Worm (Caenorhabditis elegans) whole organism, early embryonic: ENCODE results near the gene cdc-14.

ENCODE experiments used
- B0310.2 ChIP-seq: sonication (generic microtip); optimal IDR thresholded peaks from 2 replicates; lab custom pipeline; 2016; ENCODE audit warnings: mild to moderate bottlenecking, missing genetic modification characterization, missing compliant biosample characterization
- aly-1 ChIP-seq: sonication (generic microtip); optimal IDR thresholded peaks from 2 replicates; lab custom pipeline; 2016; ENCODE audit warnings: missing genetic modification characterization, missing compliant biosample characterization
- ama-1 ChIP-seq: fragments of 150-350 bp; optimal IDR thresholded peaks from 2 replicates; lab custom pipeline; 2014
- ceh-13 ChIP-seq: fragments of 200-800 bp; sonication (Bioruptor generic); optimal IDR thresholded peaks from 2 replicates; lab custom pipeline; 2018; ENCODE audit warnings: mild to moderate bottlenecking, missing genetic modification characterization, missing compliant biosample characterization
- ets-7 ChIP-seq: sonication (generic microtip); optimal IDR thresholded peaks from 2 replicates; lab custom pipeline; 2016; ENCODE audit warnings: missing genotype, missing genetic modification characterization, missing compliant biosample characterization
- flt-1 ChIP-seq: fragments of 200-800 bp; sonication (Bioruptor generic); IDR thresholded peaks from 2 replicates; pipeline ENCODE4 v1.3.6; 2022; ENCODE audit warnings: missing genetic modification characterization, missing compliant biosample characterization
- hmbx-1 ChIP-seq: sonication (generic microtip); optimal IDR thresholded peaks from 2 replicates; lab custom pipeline; 2016; ENCODE audit warnings: mild to moderate bottlenecking, missing genetic modification characterization, missing compliant biosample characterization
- hmg-4 ChIP-seq: fragments of 200-800 bp; sonication (Bioruptor generic); optimal IDR thresholded peaks from 2 replicates; lab custom pipeline; 2018; ENCODE audit warnings: mild to moderate bottlenecking, missing genetic modification characterization, missing compliant biosample characterization
- hnd-1 ChIP-seq: sonication (generic microtip); optimal IDR thresholded peaks from 2 replicates; lab custom pipeline; 2016; ENCODE audit warnings: missing genetic modification characterization, missing compliant biosample characterization
- pes-1 ChIP-seq: fragments of 200-800 bp; sonication (Bioruptor generic); IDR thresholded peaks from 2 replicates; pipeline ENCODE4 v1.3.6; 2022; ENCODE audit warnings: missing genetic modification reagents, missing genetic modification characterization, missing compliant biosample characterization
- scrt-1 ChIP-seq: fragments of 200-800 bp; sonication (Bioruptor generic); IDR thresholded peaks from 2 replicates; pipeline ENCODE4 v1.3.6; 2022; ENCODE audit warnings: missing genetic modification characterization, missing compliant biosample characterization
- tbx-11 ChIP-seq: fragments of 200-800 bp; sonication (Bioruptor generic); IDR thresholded peaks from 2 replicates; pipeline ENCODE4 v1.3.6; 2022; ENCODE audit warnings: missing genetic modification characterization, missing compliant biosample characterization
- tbx-37 ChIP-seq: fragments of 200-800 bp; sonication (Bioruptor generic); conservative IDR thresholded peaks from 2 replicates; pipeline ENCODE4 v1.3.6; 2022; ENCODE audit warnings: missing genetic modification reagents, missing genetic modification characterization, missing compliant biosample characterization

ce11 chrII:5572082-5572746, 21.0 kb downstream of the cdc-14 start:
- TF ChIP-seq aly-1 (no peak), ceh-13 (no peak), tbx-11 (GFP tag; lab: Robert Waterston, UW) (no peak), hmbx-1 (tag; lab: Kevin White, UChicago) (no peak), ama-1 (no peak), hmg-4 (no peak), flt-1 (GFP tag; lab: Robert Waterston, UW) (no peak), B0310.2 (tag; lab: Kevin White, UChicago) (no peak), scrt-1 (GFP tag; lab: Robert Waterston, UW) (no peak), hnd-1 (tag; lab: Kevin White, UChicago) (no peak), tbx-37 (GFP tag; lab: Robert Waterston, UW) (no peak), pes-1 (no peak), ets-7 (tag; lab: Kevin White, UChicago) (no peak)
